Fruit fly (Drosophila melanogaster): ENCODE data around the gene mIF2.

mIF2 gene

DNA sequence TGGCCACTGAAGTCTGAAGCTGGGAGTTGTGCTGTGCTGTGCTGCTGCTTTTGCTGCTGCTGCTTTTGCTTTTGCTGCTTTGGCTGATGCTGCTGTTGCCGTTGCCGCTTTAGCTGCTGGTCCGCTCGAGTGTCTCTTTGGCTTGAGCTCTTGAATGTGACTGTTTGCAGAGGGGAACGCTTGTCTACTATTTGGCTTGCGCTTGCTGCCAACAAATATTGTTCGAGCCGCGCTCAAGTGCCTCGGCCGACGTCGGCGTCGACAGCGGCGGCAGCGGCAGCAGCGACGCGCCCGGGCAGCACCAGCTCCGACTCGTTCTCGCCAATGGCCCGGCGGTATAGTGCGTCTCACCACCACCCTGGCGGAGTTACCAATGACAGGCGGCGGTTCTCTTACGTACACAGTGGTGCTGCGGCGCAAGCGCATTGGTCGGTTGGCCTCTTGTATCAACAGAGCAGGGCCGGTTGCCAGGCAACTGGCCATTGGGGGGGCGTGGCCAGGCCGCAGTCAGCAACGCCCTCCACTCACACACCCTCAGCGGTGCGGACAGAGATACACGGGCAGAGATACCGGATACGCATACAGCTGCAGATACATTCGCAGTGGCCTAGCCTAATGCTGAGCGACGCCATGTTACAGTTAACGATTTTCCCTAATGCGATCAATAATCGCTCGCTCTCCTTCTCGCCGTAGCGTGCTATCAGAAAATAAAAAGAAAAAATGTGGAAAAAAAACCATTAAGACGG, 40.6 kb upstream of the mIF2 start, which contains the start of gene fkh (continued):
- peak; percentile 96 for TF ChIP-seq CG12659 (GFP tag; optimal IDR thresholded peaks at IDR 0.05)
- TF ChIP-seq CG17186 (GFP tag; optimal IDR thresholded peaks at IDR 0.05): peak; percentile 93
- no peak for TF ChIP-seq tna (GFP tag; IDR thresholded peaks at IDR 0.05; ENCODE audit: partially characterized antibody)
- peak; percentile 77 for TF ChIP-seq CG13894 (tag; optimal IDR thresholded peaks at IDR 0.05)
- TF ChIP-seq lov (optimal IDR thresholded peaks at IDR 0.05): no peak
- TF ChIP-seq lov (GFP tag; IDR thresholded peaks at IDR 0.05): peak; percentile 82; the same call in 2 of the 3 replicates
- peak; percentile 69 for TF ChIP-seq fu2 (GFP tag; optimal IDR thresholded peaks at IDR 0.05)
- peak in 1 of 2 experiments; percentile 61 for TF ChIP-seq crp (GFP tag; optimal IDR thresholded peaks at IDR 0.05)
- TF ChIP-seq Poxn (GFP tag; IDR thresholded peaks at IDR 0.05): peak; percentile 33; the same call in 1 of the 2 replicates
- TF ChIP-seq usp (GFP tag; optimal IDR thresholded peaks at IDR 0.05): no peak
- TF ChIP-seq CG11093 (GFP tag; IDR thresholded peaks at IDR 0.05): peak; percentile 64; the same call in 1 of the 3 replicates
- peak; percentile 87 for TF ChIP-seq CG4282 (GFP tag; optimal IDR thresholded peaks at IDR 0.05)
- TF ChIP-seq ato (GFP tag; IDR thresholded peaks at IDR 0.05; ENCODE audit: partially characterized antibody): no peak
- TF ChIP-seq Hand (GFP tag; optimal IDR thresholded peaks at IDR 0.05): peak; percentile 93
- peak; percentile 92 for TF ChIP-seq bcd (GFP tag; optimal IDR thresholded peaks at IDR 0.05)
- TF ChIP-seq Scr (GFP tag; IDR thresholded peaks at IDR 0.05; ENCODE audit: partially characterized antibody): no peak
- TF ChIP-seq ab (GFP tag; optimal IDR thresholded peaks at IDR 0.05): no peak
- TF ChIP-seq CG18599 (GFP tag; optimal IDR thresholded peaks at IDR 0.05): peak; percentile 99
- TF ChIP-seq psq (GFP tag; optimal IDR thresholded peaks at IDR 0.05): peak; percentile 53
- peak; percentile 84 for TF ChIP-seq ac (GFP tag; optimal IDR thresholded peaks at IDR 0.05)
- peak; percentile 69 for TF ChIP-seq CG7745 (tag; optimal IDR thresholded peaks at IDR 0.05)
- TF ChIP-seq CG6683 (GFP tag; optimal IDR thresholded peaks at IDR 0.05): peak; percentile 98
- peak; percentile 82 for TF ChIP-seq CG11456 (GFP tag; IDR thresholded peaks at IDR 0.05)
- peak; percentile 11 for TF ChIP-seq BEAF-32 (GFP tag; optimal IDR thresholded peaks at IDR 0.05)
- peak; percentile 69 for TF ChIP-seq CG18011 (GFP tag; optimal IDR thresholded peaks at IDR 0.05)
- peak; percentile 60 for TF ChIP-seq HmgD (GFP tag; optimal IDR thresholded peaks at IDR 0.05)
- TF ChIP-seq Antp (GFP tag; optimal IDR thresholded peaks at IDR 0.05): peak; percentile 88
- peak; percentile 100 for TF ChIP-seq kni (GFP tag; optimal IDR thresholded peaks at IDR 0.05)
- no peak; the same call in 1 of the 2 replicates for TF ChIP-seq Ada2b (GFP tag; IDR thresholded peaks at IDR 0.05)
- TF ChIP-seq Doc3 (GFP tag; IDR thresholded peaks at IDR 0.05; ENCODE audit: partially characterized antibody): peak; percentile 16; the same call in 1 of the 3 replicates
- TF ChIP-seq CG3065 (GFP tag; optimal IDR thresholded peaks at IDR 0.05): peak; percentile 90
- no peak for TF ChIP-seq CG11560 (tag; IDR thresholded peaks at IDR 0.05)
- no peak for TF ChIP-seq jigr1 (GFP tag; IDR thresholded peaks at IDR 0.05)
- peak; percentile 78 for TF ChIP-seq D19B (GFP tag; optimal IDR thresholded peaks at IDR 0.05)
- TF ChIP-seq Elba2 (GFP tag; optimal IDR thresholded peaks at IDR 0.05): no peak
- TF ChIP-seq CG12299 (tag; optimal IDR thresholded peaks at IDR 0.05): peak; percentile 75
- TF ChIP-seq luna (GFP tag; optimal IDR thresholded peaks at IDR 0.05): peak; percentile 41
- peak; percentile 56 for TF ChIP-seq CG31388 (GFP tag; optimal IDR thresholded peaks at IDR 0.05)
- TF ChIP-seq pum (GFP tag; optimal IDR thresholded peaks at IDR 0.05): peak; percentile 77
- TF ChIP-seq Nf-YB (GFP tag; optimal IDR thresholded peaks at IDR 0.05): peak; percentile 100
- TF ChIP-seq Fer3 (tag; optimal IDR thresholded peaks at IDR 0.05): peak; percentile 79
- peak; percentile 67 for TF ChIP-seq Sry-δ (GFP tag; optimal IDR thresholded peaks at IDR 0.05)
- no peak; the same call in 2 of the 3 replicates for TF ChIP-seq Mrtf (GFP tag; IDR thresholded peaks at IDR 0.05)
- peak; percentile 43; the same call in 1 of the 3 replicates for TF ChIP-seq CG2889 (GFP tag; IDR thresholded peaks at IDR 0.05)
- TF ChIP-seq Hr39 (optimal IDR thresholded peaks at IDR 0.05): no peak
- TF ChIP-seq onecut (GFP tag; IDR thresholded peaks at IDR 0.05): peak; percentile 93
- peak; percentile 46 for TF ChIP-seq Hr3 (GFP tag; optimal IDR thresholded peaks at IDR 0.05)
- TF ChIP-seq CG8944 (GFP tag; optimal IDR thresholded peaks at IDR 0.05): peak; percentile 81
- TF ChIP-seq sna (GFP tag; IDR thresholded peaks at IDR 0.05; ENCODE audit: partially characterized antibody): peak; percentile 56; the same call in 1 of the 2 replicates

Measured in whole organism, embryonic.